Worm (Caenorhabditis elegans) whole organism, L2 larva: ENCODE measurements around the gene C17H12.5.

ENCODE experiments used
- C34F6.9 ChIP-seq: fragments of 150-350 bp; optimal IDR thresholded peaks from 2 replicates; lab custom pipeline; 2014; ENCODE audit warnings: missing biosample characterization, missing genetic modification characterization
- F13H6.1 ChIP-seq: sonication (generic microtip); optimal IDR thresholded peaks from 2 replicates; lab custom pipeline; 2016; ENCODE audit warnings: missing genetic modification characterization, missing compliant biosample characterization
- ZK546.5 ChIP-seq: sonication (generic microtip); optimal IDR thresholded peaks from 2 replicates; lab custom pipeline; 2017; ENCODE audit warnings: missing biosample characterization, missing genetic modification characterization
- ama-1 ChIP-seq: fragments of 150-350 bp; optimal IDR thresholded peaks from 2 replicates; lab custom pipeline; 2018; ENCODE audit warnings: inconsistent platforms
- blmp-1 ChIP-seq: sonication (generic microtip); optimal IDR thresholded peaks from 2 replicates; lab custom pipeline; 2017; ENCODE audit warnings: missing genetic modification characterization, mild to moderate bottlenecking, missing compliant biosample characterization, antibody characterized with exemption, moderate library complexity; ENCODE audit not compliant: insufficient read depth
- crh-2 ChIP-seq: sonication (generic microtip); optimal IDR thresholded peaks from 2 replicates; lab custom pipeline; 2017; ENCODE audit warnings: missing biosample characterization, missing genetic modification characterization
- fos-1 ChIP-seq: fragments of 150-350 bp; optimal IDR thresholded peaks from 2 replicates; lab custom pipeline; 2014; ENCODE audit warnings: missing biosample characterization, missing genetic modification characterization
- lin-13 ChIP-seq: fragments of 150-350 bp; optimal IDR thresholded peaks from 2 replicates; lab custom pipeline; 2014; ENCODE audit warnings: missing biosample characterization, missing genetic modification reagents, missing genetic modification characterization
- lsy-2 ChIP-seq, 2 experiments: fragments of 150-350 bp in 1 of 2; sonication (generic microtip) in 1 of 2; optimal IDR thresholded peaks; 2 replicates each; lab custom pipeline; 2014 to 2017; ENCODE audit warnings: missing biosample characterization in 2 of 2, missing genetic modification characterization in 2 of 2
- mdl-1 ChIP-seq, 2 experiments: fragments of 150-350 bp in 1 of 2; sonication (generic microtip) in 1 of 2; optimal IDR thresholded peaks; 2 replicates each; lab custom pipeline; 2017; ENCODE audit warnings: missing biosample characterization in 2 of 2, missing genetic modification characterization in 2 of 2
- nhr-12 ChIP-seq: fragments of 150-350 bp; optimal IDR thresholded peaks from 2 replicates; lab custom pipeline; 2014; ENCODE audit warnings: missing biosample characterization, missing genetic modification characterization
- nhr-129 ChIP-seq: fragments of 150-350 bp; optimal IDR thresholded peaks from 2 replicates; lab custom pipeline; 2014; ENCODE audit warnings: missing biosample characterization, missing genetic modification characterization
- nhr-23 ChIP-seq: fragments of 150-350 bp; optimal IDR thresholded peaks from 2 replicates; lab custom pipeline; 2014; ENCODE audit warnings: missing biosample characterization, missing genetic modification reagents, missing genetic modification characterization
- nhr-6 ChIP-seq: fragments of 150-350 bp; optimal IDR thresholded peaks from 2 replicates; lab custom pipeline; 2014; ENCODE audit warnings: missing biosample characterization, missing genetic modification characterization
- nhr-77 ChIP-seq: fragments of 150-350 bp; optimal IDR thresholded peaks from 2 replicates; lab custom pipeline; 2014; ENCODE audit warnings: missing biosample characterization, missing genetic modification characterization
- peb-1 ChIP-seq: fragments of 150-350 bp; optimal IDR thresholded peaks from 2 replicates; lab custom pipeline; 2014; ENCODE audit warnings: missing biosample characterization, missing genetic modification characterization
- skn-1 ChIP-seq: sonication (generic microtip); optimal IDR thresholded peaks from 2 replicates; lab custom pipeline; 2017; ENCODE audit warnings: missing biosample characterization, missing genetic modification characterization
- sma-3 ChIP-seq: sonication (generic microtip); optimal IDR thresholded peaks from 2 replicates; lab custom pipeline; 2016; ENCODE audit warnings: missing genetic modification reagents, missing genetic modification characterization, missing compliant biosample characterization
- sma-9 ChIP-seq, 2 experiments: fragments of 150-350 bp in 1 of 2; sonication (generic microtip) in 1 of 2; optimal IDR thresholded peaks; 2 replicates each; lab custom pipeline; 2014 to 2016; ENCODE audit warnings: missing genetic modification characterization in 2 of 2, mild to moderate bottlenecking in 1 of 2, missing biosample characterization in 1 of 2, missing compliant biosample characterization in 1 of 2, missing genetic modification reagents in 1 of 2, moderate library complexity in 1 of 2
- unc-55 ChIP-seq: fragments of 150-350 bp; sonication (generic microtip); optimal IDR thresholded peaks from 3 replicates; lab custom pipeline; 2014; ENCODE audit warnings: missing biosample characterization, missing genetic modification reagents, missing genetic modification characterization
- zag-1 ChIP-seq: fragments of 150-350 bp; optimal IDR thresholded peaks from 2 replicates; lab custom pipeline; 2014; ENCODE audit warnings: missing biosample characterization, missing genetic modification characterization

C17H12.5 gene

DNA sequence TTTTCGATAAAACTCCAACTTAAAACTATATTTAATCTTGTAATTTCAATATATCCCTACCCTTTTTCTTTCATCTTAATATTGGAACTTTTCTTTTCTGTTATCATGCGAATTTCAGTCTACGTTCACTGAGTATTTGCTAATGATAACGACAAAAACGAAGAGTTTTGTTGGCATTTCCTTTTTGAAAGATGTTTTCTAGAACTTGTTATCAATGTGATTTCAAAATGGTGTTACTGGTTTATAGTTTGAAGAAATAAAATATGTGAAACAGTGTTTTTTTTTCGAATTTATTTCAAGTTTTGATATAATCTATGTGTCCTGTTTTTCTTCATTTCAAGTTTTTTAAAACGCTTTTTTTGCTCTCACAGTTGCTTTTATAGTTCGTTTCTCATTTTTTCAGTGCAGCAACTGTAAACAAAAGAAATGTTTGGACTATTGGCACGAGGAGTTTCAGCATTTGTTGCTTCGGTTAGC lies 47.0 kb downstream of the C17H12.5 start, which contains the start of gene anat-1:
anat-1 (plus strand) TSS at position 427 of the 477 bp plus-strand sequence.
- TF ChIP-seq nhr-12 (tag; lab: Kevin White, UChicago), result no peak
- no peak for TF ChIP-seq ZK546.5 (tag; lab: Kevin White, UChicago)
- no peak for TF ChIP-seq nhr-23 (tag; lab: Kevin White, UChicago)
- TF ChIP-seq fos-1 (tag; lab: Kevin White, UChicago), result peak; percentile 24
- no peak for TF ChIP-seq peb-1 (tag; lab: Kevin White, UChicago)

DNA sequence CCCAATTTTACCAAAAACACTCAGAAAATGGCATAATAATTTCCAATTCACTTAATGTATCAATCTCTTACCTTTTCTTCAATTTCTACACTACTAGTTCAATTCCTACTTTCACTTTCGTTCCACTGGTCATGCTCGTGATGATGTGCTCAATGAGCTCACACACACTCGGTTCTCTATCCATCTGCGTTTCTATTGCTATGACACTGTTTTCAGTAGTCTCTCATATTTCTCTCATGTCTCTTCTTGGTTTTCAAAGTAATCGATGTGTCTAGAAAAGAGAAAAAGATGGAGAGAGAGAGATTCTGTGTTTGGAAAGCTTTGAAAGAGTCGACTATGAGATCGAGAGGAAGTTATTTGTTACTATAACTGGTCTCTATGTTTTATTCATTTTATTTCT lies 50.2 kb downstream of the C17H12.5 start:
- TF ChIP-seq F13H6.1 (peak; percentile 51), unc-55 (peak; percentile 87), nhr-129 (peak; percentile 78), zag-1 (tag; lab: Kevin White, UChicago) (peak; percentile 63), mdl-1 (tag; optimal IDR thresholded peaks at IDR 0.05; lab: Kevin White, UChicago) (peak in 1 of 2 experiments; percentile 44), skn-1 (tag; lab: Kevin White, UChicago) (no peak), crh-2 (peak; percentile 83), nhr-6 (tag; lab: Kevin White, UChicago) (peak; percentile 73), lin-13 (GFP tag; lab: Kevin White, UChicago) (peak; percentile 22), sma-9 (GFP tag; optimal IDR thresholded peaks at IDR 0.05; lab: Kevin White, UChicago) (peak; percentile 58), sma-9 (tag; optimal IDR thresholded peaks at IDR 0.05; lab: Kevin White, UChicago) (no peak), C34F6.9 (peak; percentile 94), blmp-1 (peak; percentile 83), nhr-77 (no peak), fos-1 (tag; lab: Kevin White, UChicago) (peak; percentile 67), ama-1 (no peak), sma-3 (GFP tag; lab: Kevin White, UChicago) (no peak), lsy-2 (tag; optimal IDR thresholded peaks at IDR 0.05; lab: Kevin White, UChicago) (peak in 1 of 2 experiments; percentile 83)
